Fruit fly (Drosophila melanogaster): ENCODE data around the gene GILT2.
A peak's percentile ranks its signal among the peaks of the same experiment; 100 is the strongest.

GILT2 gene

DNA sequence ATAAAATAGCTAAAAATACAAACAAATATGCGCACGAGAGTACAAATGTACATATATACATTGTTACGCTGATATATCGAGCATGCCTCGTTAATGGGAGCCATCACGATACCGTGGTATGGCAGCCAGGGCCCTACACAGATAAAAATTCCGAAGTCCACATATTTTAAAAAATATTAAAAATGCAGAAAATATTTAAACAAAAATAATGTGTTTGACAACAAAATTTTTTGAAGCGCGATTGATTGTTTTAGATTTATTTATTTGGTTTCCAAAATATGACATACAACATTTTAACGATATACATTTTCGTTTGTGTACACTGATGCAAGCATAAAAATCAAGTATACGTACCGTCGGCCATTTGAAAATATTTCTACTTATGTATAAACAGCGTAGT is 48.0 kb downstream of the GILT2 start (continued):
- peak; percentile 74 for TF ChIP-seq Hsf (GFP tag; optimal IDR thresholded peaks at IDR 0.05)
- TF ChIP-seq CG15479 (GFP tag; optimal IDR thresholded peaks at IDR 0.05): no peak
- peak; percentile 46 for TF ChIP-seq ATbp (GFP tag; optimal IDR thresholded peaks at IDR 0.05)
- TF ChIP-seq Mrtf (GFP tag; IDR thresholded peaks at IDR 0.05): peak; percentile 67; the same call in 1 of the 3 replicates
- TF ChIP-seq CG9609 (GFP tag; optimal IDR thresholded peaks at IDR 0.05): peak; percentile 43
- TF ChIP-seq CG10431 (GFP tag; optimal IDR thresholded peaks at IDR 0.05): no peak
- TF ChIP-seq Gsc (GFP tag; IDR thresholded peaks at IDR 0.05): no peak
- peak; percentile 62 for TF ChIP-seq Sox100B (GFP tag; optimal IDR thresholded peaks at IDR 0.05)
- TF ChIP-seq Xbp1 (GFP tag; optimal IDR thresholded peaks at IDR 0.05): peak; percentile 71
- peak; percentile 88 for TF ChIP-seq vvl (GFP tag; IDR thresholded peaks at IDR 0.05)
- no peak for TF ChIP-seq wek (GFP tag; optimal IDR thresholded peaks at IDR 0.05)
- no peak for TF ChIP-seq Dp (GFP tag; optimal IDR thresholded peaks at IDR 0.05)
- peak; percentile 81 for TF ChIP-seq CG7372 (GFP tag; IDR thresholded peaks at IDR 0.05)
- TF ChIP-seq Dbx (GFP tag; IDR thresholded peaks at IDR 0.05): peak; percentile 92
- peak; percentile 85 for TF ChIP-seq mam (GFP tag; optimal IDR thresholded peaks at IDR 0.05)
- no peak for TF ChIP-seq vnd (GFP tag; IDR thresholded peaks at IDR 0.05; ENCODE audit: partially characterized antibody)
- TF ChIP-seq Ssrp (tag; optimal IDR thresholded peaks at IDR 0.05): peak; percentile 44
- TF ChIP-seq Max (GFP tag; optimal IDR thresholded peaks at IDR 0.05): peak; percentile 70
- peak; percentile 47 for TF ChIP-seq pum (GFP tag; optimal IDR thresholded peaks at IDR 0.05)
- peak; percentile 93 for TF ChIP-seq CG3281 (GFP tag; optimal IDR thresholded peaks at IDR 0.05)
- peak; percentile 85 for TF ChIP-seq Dip3 (GFP tag; optimal IDR thresholded peaks at IDR 0.05)
- TF ChIP-seq HHEX (GFP tag; optimal IDR thresholded peaks at IDR 0.05): peak; percentile 67
- peak; percentile 76 for TF ChIP-seq CG7786 (GFP tag; optimal IDR thresholded peaks at IDR 0.05)
- peak; percentile 86 for TF ChIP-seq CG30403 (GFP tag; optimal IDR thresholded peaks at IDR 0.05)
- peak; percentile 55 for TF ChIP-seq CG7928 (GFP tag; optimal IDR thresholded peaks at IDR 0.05)
- no peak for TF ChIP-seq tna (GFP tag; IDR thresholded peaks at IDR 0.05; ENCODE audit: partially characterized antibody)
- peak; percentile 54 for TF ChIP-seq exex (tag; optimal IDR thresholded peaks at IDR 0.05)
- TF ChIP-seq CG9727 (GFP tag; optimal IDR thresholded peaks at IDR 0.05): peak; percentile 85
- no peak for TF ChIP-seq CG42726 (GFP tag; IDR thresholded peaks at IDR 0.05; ENCODE audit: partially characterized antibody)
- no peak for TF ChIP-seq ato (GFP tag; IDR thresholded peaks at IDR 0.05; ENCODE audit: partially characterized antibody)
- TF ChIP-seq luna (GFP tag; optimal IDR thresholded peaks at IDR 0.05): peak; percentile 1
- peak; percentile 88 for TF ChIP-seq Drgx (GFP tag; IDR thresholded peaks at IDR 0.05)
- TF ChIP-seq CG6683 (GFP tag; optimal IDR thresholded peaks at IDR 0.05): peak; percentile 62
- TF ChIP-seq CG9797 (GFP tag; optimal IDR thresholded peaks at IDR 0.05): no peak
- TF ChIP-seq CG6654 (GFP tag; optimal IDR thresholded peaks at IDR 0.05): peak; percentile 19
- TF ChIP-seq cato (GFP tag; optimal IDR thresholded peaks at IDR 0.05; ENCODE audit: borderline replicate concordance): peak; percentile 23
- TF ChIP-seq bsh (GFP tag; optimal IDR thresholded peaks at IDR 0.05): peak; percentile 15 to 69
- TF ChIP-seq Hand (GFP tag; optimal IDR thresholded peaks at IDR 0.05): peak; percentile 86
- TF ChIP-seq gsb (GFP tag; IDR thresholded peaks at IDR 0.05): peak; percentile 75
- peak; percentile 75 for TF ChIP-seq Xrp1 (GFP tag; IDR thresholded peaks at IDR 0.05)
- peak; percentile 82 for TF ChIP-seq CG7556 (GFP tag; optimal IDR thresholded peaks at IDR 0.05)
- peak; percentile 72 for TF ChIP-seq CG18011 (GFP tag; optimal IDR thresholded peaks at IDR 0.05)
- TF ChIP-seq az2 (GFP tag; optimal IDR thresholded peaks at IDR 0.05): peak; percentile 59
- peak; percentile 72 for TF ChIP-seq CG9215 (GFP tag; IDR thresholded peaks at IDR 0.05)
- peak; percentile 41 for TF ChIP-seq zen (tag; optimal IDR thresholded peaks at IDR 0.05)
- TF ChIP-seq crc (GFP tag; optimal IDR thresholded peaks at IDR 0.05): peak; percentile 53
- peak; percentile 13 for TF ChIP-seq sug (tag; optimal IDR thresholded peaks at IDR 0.05)
- no peak for TF ChIP-seq CG7963 (GFP tag; IDR thresholded peaks at IDR 0.05; ENCODE audit: partially characterized antibody)
- no peak for TF ChIP-seq CG13123 (GFP tag; optimal IDR thresholded peaks at IDR 0.05)
- TF ChIP-seq ftz-f1 (GFP tag; optimal IDR thresholded peaks at IDR 0.05): no peak
